Fruit fly (Drosophila melanogaster) whole organism, embryonic: ENCODE results near the gene CG17803.

Experiments
- Asciz ChIP-seq: fragments of 200-800 bp; sonication (Bioruptor generic); optimal IDR thresholded peaks from 2 replicates; lab custom pipeline; 2017; ENCODE audit warnings: missing biosample characterization, mild to moderate bottlenecking, missing genetic modification characterization, missing genetic modification reagents
- Awh ChIP-seq: fragments of 200-800 bp; sonication (Bioruptor generic); IDR thresholded peaks from 2 replicates; pipeline ENCODE4, ENCODE4 v1.3.6; 2022; ENCODE audit warnings: missing biosample characterization, missing genetic modification characterization
- B-H1 ChIP-seq: fragments of 200-800 bp; sonication (Bioruptor generic); IDR thresholded peaks from 3 replicates; pipeline ENCODE4 v1.3.6; 2022; ENCODE audit warnings: missing biosample characterization, missing genetic modification characterization
- B-H2 ChIP-seq: fragments of 200-800 bp; sonication (Bioruptor generic); optimal IDR thresholded peaks from 2 replicates; lab custom pipeline; 2018; ENCODE audit warnings: missing biosample characterization, mild to moderate bottlenecking, missing genetic modification characterization
- CG11456 ChIP-seq: fragments of 200-800 bp; sonication (Bioruptor generic); IDR thresholded peaks from 3 replicates; pipeline ENCODE4 v1.3.6; 2022; ENCODE audit warnings: missing biosample characterization, missing genetic modification characterization
- CG13287 ChIP-seq: fragments of 200-800 bp; sonication (Bioruptor generic); IDR thresholded peaks from 2 replicates; pipeline ENCODE4 v1.3.6; 2022; ENCODE audit warnings: missing biosample characterization, missing genetic modification characterization; ENCODE audit not compliant: partially characterized antibody
- CG15073 ChIP-seq: fragments of 200-800 bp; sonication (Bioruptor generic); optimal IDR thresholded peaks from 2 replicates; lab custom pipeline; 2016; ENCODE audit warnings: missing biosample characterization, missing genetic modification characterization
- CG15696 ChIP-seq: fragments of 200-800 bp; sonication (Bioruptor generic); optimal IDR thresholded peaks from 2 replicates; lab custom pipeline; 2019; ENCODE audit warnings: missing biosample characterization, mild to moderate bottlenecking, missing genetic modification characterization, moderate library complexity
- CG1603 ChIP-seq: fragments of 200-800 bp; sonication (Bioruptor generic); optimal IDR thresholded peaks from 2 replicates; lab custom pipeline; 2019; ENCODE audit warnings: missing biosample characterization, mild to moderate bottlenecking, missing genetic modification characterization, moderate library complexity
- CG17361 ChIP-seq: fragments of 200-800 bp; sonication (Bioruptor generic); IDR thresholded peaks from 3 replicates; pipeline ENCODE4 v1.3.6; 2022; ENCODE audit warnings: missing biosample characterization, missing genetic modification characterization
- CG17829 ChIP-seq: fragments of 200-800 bp; optimal IDR thresholded peaks from 2 replicates; lab custom pipeline; 2019; ENCODE audit warnings: missing biosample characterization, mild to moderate bottlenecking, missing genetic modification characterization, moderate library complexity
- CG18619 ChIP-seq: fragments of 200-800 bp; sonication (Bioruptor generic); optimal IDR thresholded peaks from 3 replicates; lab custom pipeline; 2017; ENCODE audit warnings: missing biosample characterization, mild to moderate bottlenecking, missing genetic modification characterization
- CG2202 ChIP-seq: fragments of 200-800 bp; sonication (Bioruptor generic); optimal IDR thresholded peaks from 2 replicates; lab custom pipeline; 2018; ENCODE audit warnings: missing biosample characterization, mild to moderate bottlenecking, missing genetic modification characterization
- CG3065 ChIP-seq: fragments of 200-800 bp; sonication (Bioruptor generic); optimal IDR thresholded peaks from 2 replicates; lab custom pipeline; 2016; ENCODE audit warnings: missing biosample characterization, missing genetic modification characterization
- CG31388 ChIP-seq: fragments of 200-800 bp; sonication (Bioruptor generic); optimal IDR thresholded peaks from 2 replicates; lab custom pipeline; 2016; ENCODE audit warnings: missing biosample characterization, missing genetic modification characterization
- CG33213 ChIP-seq: fragments of 200-800 bp; sonication (Bioruptor generic); optimal IDR thresholded peaks from 3 replicates; lab custom pipeline; 2016; ENCODE audit warnings: missing biosample characterization, missing genetic modification characterization
- CG3847 ChIP-seq: fragments of 200-800 bp; sonication (Bioruptor generic); IDR thresholded peaks from 2 replicates; pipeline ENCODE4 v1.3.6; 2022; ENCODE audit warnings: missing biosample characterization, missing genetic modification characterization
- CG42726 ChIP-seq: fragments of 200-800 bp; sonication (Bioruptor generic); IDR thresholded peaks from 2 replicates; pipeline ENCODE4 v1.3.6; 2022; ENCODE audit warnings: missing biosample characterization, missing genetic modification characterization; ENCODE audit not compliant: partially characterized antibody
- CG6765 ChIP-seq: fragments of 200-800 bp; sonication (Bioruptor generic); optimal IDR thresholded peaks from 3 replicates; lab custom pipeline; 2017; ENCODE audit warnings: missing biosample characterization, mild to moderate bottlenecking, missing genetic modification characterization
- CG6791 ChIP-seq: fragments of 200-800 bp; sonication (Bioruptor generic); IDR thresholded peaks from 3 replicates; pipeline ENCODE4 v1.3.6; 2022; ENCODE audit warnings: missing biosample characterization, missing genetic modification characterization; ENCODE audit not compliant: partially characterized antibody
- CG8089 ChIP-seq: fragments of 200-800 bp; sonication (Bioruptor generic); optimal IDR thresholded peaks from 3 replicates; lab custom pipeline; 2016; ENCODE audit warnings: missing biosample characterization, missing genetic modification characterization
- CG8281 ChIP-seq: fragments of 200-800 bp; sonication (Bioruptor generic); optimal IDR thresholded peaks from 2 replicates; lab custom pipeline; 2018; ENCODE audit warnings: missing biosample characterization, mild to moderate bottlenecking, missing genetic modification characterization, moderate library complexity
- CrebB ChIP-seq: fragments of 200-800 bp; sonication (Bioruptor generic); optimal IDR thresholded peaks from 3 replicates; lab custom pipeline; 2018; ENCODE audit warnings: missing biosample characterization, mild to moderate bottlenecking, missing genetic modification characterization
- Fer3 ChIP-seq: fragments of 200-800 bp; sonication (Bioruptor generic); optimal IDR thresholded peaks from 2 replicates; lab custom pipeline; 2018; ENCODE audit warnings: missing biosample characterization, mild to moderate bottlenecking, missing genetic modification characterization, moderate library complexity
- Hr39 ChIP-seq: fragments of >200 bp; optimal IDR thresholded peaks from 2 replicates; lab custom pipeline; 2017
- Med ChIP-seq: fragments of 200-800 bp; sonication (Bioruptor generic); peaks from one replicate; lab custom pipeline; 2016; ENCODE audit warnings: missing biosample characterization, missing genetic modification characterization, mild to moderate bottlenecking, inconsistent platforms, moderate library complexity
- Myb ChIP-seq: fragments of 200-800 bp; sonication (Bioruptor generic); optimal IDR thresholded peaks from 2 replicates; lab custom pipeline; 2016; ENCODE audit warnings: missing biosample characterization, missing genetic modification characterization
- NK7.1 ChIP-seq: fragments of 200-800 bp; sonication (Bioruptor generic); optimal IDR thresholded peaks from 3 replicates; lab custom pipeline; 2016; ENCODE audit warnings: missing biosample characterization, missing genetic modification characterization
- Nf-YA ChIP-seq: fragments of 200-800 bp; sonication (Bioruptor generic); IDR thresholded peaks from 2 replicates; pipeline ENCODE4 v1.3.6; 2022; ENCODE audit warnings: missing biosample characterization, missing genetic modification characterization
- Optix ChIP-seq: fragments of 200-800 bp; sonication (Bioruptor generic); IDR thresholded peaks from 3 replicates; pipeline ENCODE4 v1.3.6; 2022; ENCODE audit warnings: missing biosample characterization, missing genetic modification characterization
- Pdp1 ChIP-seq, 2 experiments: fragments of 200-800 bp; sonication (Bioruptor generic); optimal IDR thresholded peaks; 3 replicates each; lab custom pipeline; 2016; ENCODE audit warnings: missing biosample characterization in 2 of 2, missing genetic modification characterization in 2 of 2, mild to moderate bottlenecking in 1 of 2, moderate library complexity in 1 of 2
- Rfx ChIP-seq: fragments of 200-800 bp; sonication (Bioruptor generic); IDR thresholded peaks from 2 replicates; pipeline ENCODE4 v1.3.6; 2022; ENCODE audit warnings: missing biosample characterization, missing genetic modification characterization
- Sox102F ChIP-seq: fragments of 200-800 bp; sonication (Bioruptor generic); optimal IDR thresholded peaks from 2 replicates; lab custom pipeline; 2018; ENCODE audit warnings: missing biosample characterization, mild to moderate bottlenecking, missing genetic modification characterization, moderate library complexity
- Sry-δ ChIP-seq: fragments of 200-800 bp; sonication (Bioruptor generic); optimal IDR thresholded peaks from 2 replicates; lab custom pipeline; 2016; ENCODE audit warnings: missing biosample characterization, missing genetic modification characterization
- Xbp1 ChIP-seq: fragments of 200-800 bp; sonication (Bioruptor generic); optimal IDR thresholded peaks from 3 replicates; lab custom pipeline; 2016; ENCODE audit warnings: missing biosample characterization, mild to moderate bottlenecking, missing genetic modification characterization
- YL-1 ChIP-seq: fragments of 200-800 bp; sonication (Bioruptor generic); optimal IDR thresholded peaks from 3 replicates; lab custom pipeline; 2017; ENCODE audit warnings: missing biosample characterization, mild to moderate bottlenecking, missing genetic modification characterization
- amos ChIP-seq: fragments of 200-800 bp; sonication (Bioruptor generic); IDR thresholded peaks from 2 replicates; pipeline ENCODE4 v1.3.6; 2022; ENCODE audit warnings: missing biosample characterization, missing genetic modification characterization; ENCODE audit not compliant: partially characterized antibody
- ftz-f1 ChIP-seq: fragments of 200-800 bp; sonication (Bioruptor generic); optimal IDR thresholded peaks from 2 replicates; lab custom pipeline; 2016; ENCODE audit warnings: missing biosample characterization, missing genetic modification characterization
- gcm ChIP-seq: fragments of 200-800 bp; sonication (Bioruptor generic); optimal IDR thresholded peaks from 2 replicates; lab custom pipeline; 2019; ENCODE audit warnings: missing biosample characterization, mild to moderate bottlenecking, missing genetic modification characterization, moderate library complexity
- gem ChIP-seq: fragments of 200-800 bp; sonication (Bioruptor generic); optimal IDR thresholded peaks from 2 replicates; lab custom pipeline; 2019; ENCODE audit warnings: missing biosample characterization, mild to moderate bottlenecking, missing genetic modification characterization, moderate library complexity
- hb ChIP-seq: fragments of 200-800 bp; sonication (Bioruptor generic); IDR thresholded peaks from 3 replicates; pipeline ENCODE4 v1.3.6; 2022; ENCODE audit warnings: missing biosample characterization, missing genetic modification characterization; ENCODE audit not compliant: partially characterized antibody
- jumu ChIP-seq: fragments of 200-800 bp; sonication (Bioruptor generic); optimal IDR thresholded peaks from 3 replicates; lab custom pipeline; 2016; ENCODE audit warnings: missing biosample characterization, missing genetic modification characterization
- kni ChIP-seq: fragments of 200-800 bp; sonication (Bioruptor generic); optimal IDR thresholded peaks from 3 replicates; lab custom pipeline; 2017; ENCODE audit warnings: mild to moderate bottlenecking, missing biosample characterization, missing genetic modification reagents, missing genetic modification characterization
- lov ChIP-seq, 2 experiments: fragments of 200-800 bp in 1 of 2; fragments of >200 bp in 1 of 2; sonication (Bioruptor generic) in 1 of 2; IDR thresholded peaks in 1 of 2; optimal IDR thresholded peaks in 1 of 2; 2 replicates in 1 of 2; 3 replicates in 1 of 2; pipeline versions ENCODE4 v1.3.6 to Lab custom; 2017 to 2022; ENCODE audit warnings: missing biosample characterization in 1 of 2, missing genetic modification characterization in 1 of 2
- mld ChIP-seq: fragments of 200-800 bp; sonication (Bioruptor generic); IDR thresholded peaks from 3 replicates; pipeline ENCODE4 v1.3.6; 2022; ENCODE audit warnings: missing biosample characterization, missing genetic modification characterization; ENCODE audit not compliant: partially characterized antibody
- pita ChIP-seq: fragments of 200-800 bp; sonication (Bioruptor generic); optimal IDR thresholded peaks from 2 replicates; lab custom pipeline; 2017; ENCODE audit warnings: missing biosample characterization, mild to moderate bottlenecking, missing genetic modification characterization
- repo ChIP-seq: fragments of 200-800 bp; sonication (Bioruptor generic); optimal IDR thresholded peaks from 2 replicates; lab custom pipeline; 2016; ENCODE audit warnings: missing biosample characterization, missing genetic modification characterization
- run ChIP-seq: fragments of 200-800 bp; sonication (Bioruptor generic); optimal IDR thresholded peaks from 3 replicates; lab custom pipeline; 2018; ENCODE audit warnings: missing biosample characterization, mild to moderate bottlenecking, missing genetic modification characterization
- sens ChIP-seq: fragments of 200-800 bp; sonication (Bioruptor generic); peaks from one replicate; lab custom pipeline; 2016; ENCODE audit warnings: missing biosample characterization, missing genetic modification characterization
- stwl ChIP-seq: fragments of 200-800 bp; sonication (Bioruptor generic); optimal IDR thresholded peaks from 3 replicates; lab custom pipeline; 2018; ENCODE audit warnings: missing biosample characterization, mild to moderate bottlenecking, missing genetic modification characterization, moderate library complexity

The CG17803 gene

dm6 chr3R:17781371-17781770 lies 19.9 kb downstream of the CG17803 start (continued):
- peak; percentile 62 for TF ChIP-seq Myb (GFP tag; lab: Kevin White, UChicago)
- TF ChIP-seq jumu (GFP tag; lab: Kevin White, UChicago), result peak; percentile 72
- peak; percentile 94 for TF ChIP-seq Rfx
- no peak for TF ChIP-seq CG15073 (GFP tag; lab: Kevin White, UChicago)
- peak; percentile 78 for TF ChIP-seq CG1603
- peak; percentile 62 for TF ChIP-seq CG33213 (GFP tag; lab: Kevin White, UChicago)
- TF ChIP-seq Hr39, result no peak
- TF ChIP-seq run (tag; lab: Kevin White, UChicago), result peak; percentile 75
- peak; percentile 97 for TF ChIP-seq sens (GFP tag; lab: Kevin White, UChicago)
- no peak for TF ChIP-seq CG3065 (GFP tag; lab: Kevin White, UChicago)
- peak; percentile 60; the same call in 1 of the 2 replicates for TF ChIP-seq Nf-YA (GFP tag; lab: Robert Waterston, UW)
- TF ChIP-seq CG11456, result peak; percentile 84
- no peak for TF ChIP-seq lov (optimal IDR thresholded peaks at IDR 0.05; lab: Kevin White, UChicago)
- TF ChIP-seq lov (GFP tag; IDR thresholded peaks at IDR 0.05; lab: Robert Waterston, UW), result peak; percentile 74; the same call in 1 of the 3 replicates
- TF ChIP-seq Optix (GFP tag; lab: Robert Waterston, UW), result 0 out of 3 replicates have a peak, but pooled peaks have one; percentile 43
- peak; percentile 66 for TF ChIP-seq gcm (GFP tag; lab: Kevin White, UChicago)
- TF ChIP-seq Sry-δ (GFP tag; lab: Kevin White, UChicago), result peak; percentile 44
- TF ChIP-seq Awh (GFP tag; lab: Robert Waterston, UW), result peak; percentile 85
- peak; percentile 35 for TF ChIP-seq kni (GFP tag; lab: Kevin White, UChicago)
- TF ChIP-seq repo (GFP tag; lab: Kevin White, UChicago), result peak; percentile 52
- peak; percentile 67 for TF ChIP-seq B-H2 (GFP tag; lab: Kevin White, UChicago)
- peak; percentile 83 for TF ChIP-seq Sox102F (GFP tag; lab: Kevin White, UChicago)
- peak; percentile 44 for TF ChIP-seq Asciz (GFP tag; lab: Kevin White, UChicago)
- TF ChIP-seq CG17829 (tag; lab: Kevin White, UChicago), result peak; percentile 85
- TF ChIP-seq amos, result no peak
- TF ChIP-seq CG3847 (GFP tag; lab: Robert Waterston, UW), result peak; percentile 84
- TF ChIP-seq pita (GFP tag; lab: Kevin White, UChicago), result no peak
- TF ChIP-seq ftz-f1 (GFP tag; lab: Kevin White, UChicago), result no peak
- TF ChIP-seq CG8281 (tag; lab: Kevin White, UChicago), result peak; percentile 67
- TF ChIP-seq CG17361, result peak; percentile 81
- TF ChIP-seq stwl (tag; lab: Kevin White, UChicago), result no peak
- TF ChIP-seq CG8089, result peak; percentile 40
- peak; percentile 73 for TF ChIP-seq Fer3 (tag; lab: Kevin White, UChicago)
- no peak for TF ChIP-seq YL-1 (GFP tag; lab: Kevin White, UChicago)
- no peak for TF ChIP-seq mld (GFP tag; lab: Robert Waterston, UW)
- TF ChIP-seq CG2202 (tag; lab: Kevin White, UChicago), result no peak
- TF ChIP-seq CrebB (tag; lab: Kevin White, UChicago), result peak; percentile 43
- TF ChIP-seq CG31388, result no peak
- peak; percentile 64 for TF ChIP-seq CG18619 (GFP tag; lab: Kevin White, UChicago)
- no peak for TF ChIP-seq CG42726 (GFP tag; lab: Robert Waterston, UW)
- TF ChIP-seq Pdp1 (GFP tag; optimal IDR thresholded peaks at IDR 0.05; lab: Kevin White, UChicago), result peak; percentile 81 to 83
- no peak for TF ChIP-seq CG6791 (GFP tag; lab: Robert Waterston, UW)
- TF ChIP-seq Xbp1 (GFP tag; lab: Kevin White, UChicago), result peak; percentile 79
- peak; percentile 90 for TF ChIP-seq gem
- TF ChIP-seq B-H1 (GFP tag; lab: Robert Waterston, UW), result peak; percentile 84
- TF ChIP-seq CG6765, result peak; percentile 64
- TF ChIP-seq NK7.1 (GFP tag; lab: Kevin White, UChicago), result peak; percentile 80
- TF ChIP-seq CG13287, result no peak
- TF ChIP-seq CG15696 (tag; lab: Kevin White, UChicago), result peak; percentile 43
- TF ChIP-seq hb, result no peak
- peak; percentile 98 for TF ChIP-seq Med (GFP tag; lab: Kevin White, UChicago)
